Worm (Caenorhabditis elegans): Measurements from ENCODE around the gene F54D8.6.

F54D8.6 gene

DNA sequence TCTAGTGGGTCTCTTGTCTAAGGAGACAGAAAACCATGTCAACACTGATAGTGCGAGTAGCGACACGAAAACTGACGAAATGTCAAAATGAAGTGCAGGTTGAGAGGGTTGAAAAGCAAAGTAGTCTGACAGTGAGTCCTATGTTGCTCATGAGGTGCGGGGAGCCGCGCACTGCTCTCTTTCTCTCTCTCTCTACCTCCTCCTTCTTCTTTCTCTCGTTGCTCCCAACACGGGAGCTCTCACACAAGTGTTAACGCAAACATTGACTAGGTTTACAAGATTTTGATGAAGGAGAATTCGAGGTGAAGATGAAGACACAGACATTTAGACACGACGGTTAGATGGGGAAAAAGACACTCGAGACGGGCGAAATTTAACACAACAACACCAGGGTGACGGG lies 26.5 kb downstream of the F54D8.6 start (continued):
- TF ChIP-seq snpc-4 (tag; optimal IDR thresholded peaks at IDR 0.05), result no peak
- TF ChIP-seq ama-1 (optimal IDR thresholded peaks at IDR 0.05), result no peak
- no peak for TF ChIP-seq tlp-1 (tag; optimal IDR thresholded peaks at IDR 0.05)
- TF ChIP-seq efl-3 (GFP tag; optimal IDR thresholded peaks at IDR 0.05), result no peak
- no peak for TF ChIP-seq sox-4 (tag; optimal IDR thresholded peaks at IDR 0.05)
- TF ChIP-seq lin-15B (tag; optimal IDR thresholded peaks at IDR 0.05), result no peak
- TF ChIP-seq lin-35 (GFP tag; optimal IDR thresholded peaks at IDR 0.05), result no peak
- TF ChIP-seq unc-130 (tag; optimal IDR thresholded peaks at IDR 0.05), result no peak
- no peak for TF ChIP-seq zip-4 (GFP tag; optimal IDR thresholded peaks at IDR 0.05)
- no peak for TF ChIP-seq nhr-84 (tag; optimal IDR thresholded peaks at IDR 0.05)
- peak in 1 of 3 experiments; percentile 28 for TF ChIP-seq ceh-82 (tag; optimal IDR thresholded peaks at IDR 0.05)
- no peak for TF ChIP-seq mdl-1 (tag; optimal IDR thresholded peaks at IDR 0.05)
- no peak for TF ChIP-seq jun-1 (tag; optimal IDR thresholded peaks at IDR 0.05)
- no peak for TF ChIP-seq snu-23 (GFP tag; optimal IDR thresholded peaks at IDR 0.05)
- no peak for TF ChIP-seq nhr-90 (tag; optimal IDR thresholded peaks at IDR 0.05; ENCODE audit: poor library complexity)
- no peak for TF ChIP-seq nhr-47 (tag; optimal IDR thresholded peaks at IDR 0.05)
- TF ChIP-seq zag-1 (tag; optimal IDR thresholded peaks at IDR 0.05), result no peak
- peak; percentile 64 for TF ChIP-seq nhr-77 (tag; optimal IDR thresholded peaks at IDR 0.05)
- TF ChIP-seq hlh-17 (GFP tag; optimal IDR thresholded peaks at IDR 0.05; ENCODE audit: borderline replicate concordance), result no peak
- no peak for TF ChIP-seq nhr-28 (tag; optimal IDR thresholded peaks at IDR 0.05)
- no peak for TF ChIP-seq F16B12.6 (tag; optimal IDR thresholded peaks at IDR 0.05)
- TF ChIP-seq pag-3 (tag; optimal IDR thresholded peaks at IDR 0.05; ENCODE audit: borderline replicate concordance, insufficient read depth), result no peak
- peak; percentile 26 for TF ChIP-seq lin-14 (GFP tag; optimal IDR thresholded peaks at IDR 0.05)
- TF ChIP-seq ztf-4 (tag; optimal IDR thresholded peaks at IDR 0.05), result no peak
- TF ChIP-seq swsn-7 (tag; optimal IDR thresholded peaks at IDR 0.05), result no peak

DNA sequence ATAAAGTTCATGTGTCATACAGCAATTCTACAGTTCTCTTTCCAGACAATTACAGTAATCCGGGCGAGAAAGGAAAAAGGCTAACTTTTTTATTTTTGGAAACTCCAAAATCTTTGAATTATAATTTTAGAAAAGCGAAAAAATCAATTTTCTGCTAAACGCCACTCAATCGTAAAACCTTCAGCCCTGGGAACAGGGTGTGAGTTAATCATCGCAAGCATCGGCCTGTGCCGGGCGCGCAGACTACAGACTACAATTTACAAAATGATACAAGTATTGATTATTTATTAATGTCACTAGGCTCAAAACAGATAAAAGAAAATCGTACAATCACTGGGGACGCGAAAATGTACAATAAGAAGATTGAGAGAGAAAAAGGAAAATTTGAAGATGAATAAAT lies 27.9 kb downstream of the F54D8.6 start:
- TF ChIP-seq xbp-1 (tag; optimal IDR thresholded peaks at IDR 0.05) (no peak), nhr-28 (tag; optimal IDR thresholded peaks at IDR 0.05) (no peak), ztf-4 (tag; optimal IDR thresholded peaks at IDR 0.05) (no peak), sup-37 (GFP tag; optimal IDR thresholded peaks at IDR 0.05) (no peak), elt-3 (tag; optimal IDR thresholded peaks at IDR 0.05) (no peak), snpc-4 (tag; optimal IDR thresholded peaks at IDR 0.05) (no peak), ceh-8 (GFP tag; optimal IDR thresholded peaks at IDR 0.05) (no peak), ama-1 (optimal IDR thresholded peaks at IDR 0.05) (no peak), ceh-90 (tag; optimal IDR thresholded peaks at IDR 0.05) (no peak), unc-86 (tag; optimal IDR thresholded peaks at IDR 0.05) (no peak), ztf-11 (tag; optimal IDR thresholded peaks at IDR 0.05) (no peak), fkh-10 (GFP tag; optimal IDR thresholded peaks at IDR 0.05) (no peak), ceh-88 (GFP tag; IDR thresholded peaks at IDR 0.05) (no peak)

- TF ChIP-seq aly-2 (tag; optimal IDR thresholded peaks at IDR 0.05), result no peak
- no peak for TF ChIP-seq mef-2 (tag; optimal IDR thresholded peaks at IDR 0.05)
- TF ChIP-seq lsy-2 (tag; optimal IDR thresholded peaks at IDR 0.05), result peak in 1 of 2 experiments; percentile 60
- no peak for TF ChIP-seq nhr-47 (tag; optimal IDR thresholded peaks at IDR 0.05)
- TF ChIP-seq tbx-2 (tag; optimal IDR thresholded peaks at IDR 0.05), result peak; percentile 76
- peak; percentile 20 for TF ChIP-seq rnt-1 (tag; optimal IDR thresholded peaks at IDR 0.05)
- TF ChIP-seq efl-1 (optimal IDR thresholded peaks at IDR 0.05), result no peak
- peak in 1 of 2 experiments; percentile 46 for TF ChIP-seq efl-1 (GFP tag; optimal IDR thresholded peaks at IDR 0.05 in 1 of 2)
These were observed 31.7 kb downstream of the F54D8.6 start for ce11 chrIII:5134506-5134905.

Data from whole organism, L1 larva.